Worm (Caenorhabditis elegans) whole organism, midembryonic: ENCODE data around the gene F49C5.16.

Experiments used
- T22C8.4 ChIP-seq: fragments of 200-800 bp; sonication (Bioruptor generic); IDR thresholded peaks from 2 replicates; pipeline ENCODE4 v1.3.6; 2022; ENCODE audit warnings: missing genetic modification characterization, missing compliant biosample characterization
- cog-1 ChIP-seq: sonication (generic microtip); optimal IDR thresholded peaks from 2 replicates; lab custom pipeline; 2016; ENCODE audit warnings: missing genetic modification characterization, missing compliant biosample characterization
- flt-1 ChIP-seq: fragments of 200-800 bp; sonication (Bioruptor generic); IDR thresholded peaks from 2 replicates; pipeline ENCODE4 v1.3.6; 2022; ENCODE audit warnings: missing genetic modification characterization, missing compliant biosample characterization
- klf-2 ChIP-seq: fragments of 200-800 bp; sonication (Bioruptor generic); conservative IDR thresholded peaks from 2 replicates; pipeline ENCODE4 v1.3.6; 2022; ENCODE audit warnings: missing genetic modification reagents, missing genetic modification characterization, missing compliant biosample characterization
- med-1 ChIP-seq: sonication (generic microtip); optimal IDR thresholded peaks from 2 replicates; lab custom pipeline; 2017; ENCODE audit warnings: missing genetic modification characterization, mild to moderate bottlenecking, missing compliant biosample characterization, antibody characterized with exemption, missing genetic modification reagents; ENCODE audit not compliant: insufficient read depth
- ref-1 ChIP-seq: fragments of 200-800 bp; sonication (Bioruptor generic); conservative IDR thresholded peaks from 2 replicates; pipeline ENCODE4 v1.3.6; 2022; ENCODE audit warnings: missing genetic modification reagents, missing genetic modification characterization, missing compliant biosample characterization
- tab-1 ChIP-seq: fragments of 200-800 bp; sonication (Bioruptor generic); IDR thresholded peaks from 2 replicates; pipeline ENCODE4 v1.3.6; 2022; ENCODE audit warnings: missing genetic modification characterization, missing compliant biosample characterization
- ztf-23 ChIP-seq: fragments of 200-800 bp; sonication (Bioruptor generic); IDR thresholded peaks from 2 replicates; pipeline ENCODE4 v1.3.6; 2022; ENCODE audit warnings: missing genetic modification reagents, missing genetic modification characterization, missing compliant biosample characterization
- ztf-29 ChIP-seq: fragments of 200-800 bp; sonication (Bioruptor generic); IDR thresholded peaks from 2 replicates; pipeline ENCODE4 v1.3.6; 2022; ENCODE audit warnings: missing genetic modification reagents, missing genetic modification characterization, missing compliant biosample characterization

F49C5.16 gene

DNA sequence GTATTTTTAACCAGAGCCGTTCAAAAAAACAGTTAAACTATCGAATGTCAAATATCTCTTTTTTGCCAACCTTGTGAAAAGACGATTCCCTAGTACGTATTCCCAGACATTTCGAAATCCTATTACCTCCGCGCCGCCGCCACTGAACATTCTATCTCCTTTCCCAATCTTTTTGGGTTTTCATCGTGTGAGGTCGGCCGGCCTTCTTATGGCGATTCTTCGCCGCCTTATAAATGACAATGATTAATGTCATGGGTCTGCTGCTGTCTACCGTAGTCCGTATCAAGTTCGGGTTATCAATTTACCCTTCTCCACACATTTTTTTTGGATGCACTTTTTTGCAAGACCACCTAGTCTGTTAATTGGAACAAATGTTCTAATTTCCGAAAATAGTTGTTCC is 2.0 kb downstream of the F49C5.16 start:
- TF ChIP-seq klf-2 (no peak), tab-1 (GFP tag; lab: Robert Waterston, UW) (no peak)

ce11 chrII:12550940-12551339 is 3.3 kb downstream of the F49C5.16 start:
- TF ChIP-seq klf-2 = no peak
- TF ChIP-seq ztf-29 (GFP tag; lab: Robert Waterston, UW) = no peak
- TF ChIP-seq cog-1 (tag; lab: Kevin White, UChicago) = no peak
- no peak for TF ChIP-seq ref-1 (GFP tag; lab: Robert Waterston, UW)
- TF ChIP-seq med-1 (GFP tag; lab: Kevin White, UChicago) = no peak
- TF ChIP-seq T22C8.4 = no peak
- TF ChIP-seq ztf-23 (GFP tag; lab: Robert Waterston, UW) = no peak

ce11 chrII:12555579-12555978 is 7.9 kb downstream of the F49C5.16 start, which contains the start of gene F49C5.11:
TSS of gene F49C5.11 (plus strand) at chrII:12555879.
- no peak for TF ChIP-seq med-1 (GFP tag; lab: Kevin White, UChicago)

DNA sequence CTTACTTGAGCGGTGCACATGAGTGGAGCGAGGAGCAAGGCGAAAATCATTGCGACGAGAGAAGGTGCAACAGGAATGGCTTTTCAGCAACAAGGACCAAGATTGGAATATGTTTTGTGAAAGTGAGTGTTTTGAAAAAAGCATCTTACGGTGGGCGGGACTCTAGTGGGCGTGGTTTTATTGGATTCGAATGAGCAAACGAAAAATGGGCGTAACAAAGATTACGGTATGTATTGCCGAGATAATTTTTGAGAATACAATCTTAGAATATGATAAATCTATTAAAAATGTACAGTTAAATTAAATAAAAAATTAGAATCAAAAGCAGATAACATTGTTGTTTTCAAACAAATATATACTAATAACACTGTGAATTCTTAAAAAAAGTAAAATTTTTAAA is 12.6 kb downstream of the F49C5.16 start, which contains the start of gene F49C5.12:
Gene F49C5.12, minus strand, starts transcription at position 101 of the 400 bp plus-strand sequence.
- TF ChIP-seq flt-1 (GFP tag; lab: Robert Waterston, UW) (no peak), tab-1 (GFP tag; lab: Robert Waterston, UW) (no peak), klf-2 (no peak), cog-1 (tag; lab: Kevin White, UChicago) (no peak), ztf-23 (GFP tag; lab: Robert Waterston, UW) (no peak), med-1 (GFP tag; lab: Kevin White, UChicago) (no peak), ztf-29 (GFP tag; lab: Robert Waterston, UW) (no peak), ref-1 (GFP tag; lab: Robert Waterston, UW) (no peak), T22C8.4 (no peak)

- TF ChIP-seq med-1 (GFP tag; lab: Kevin White, UChicago) = no peak
- no peak for TF ChIP-seq flt-1 (GFP tag; lab: Robert Waterston, UW)
- no peak for TF ChIP-seq ztf-29 (GFP tag; lab: Robert Waterston, UW)
- no peak for TF ChIP-seq T22C8.4
- no peak for TF ChIP-seq tab-1 (GFP tag; lab: Robert Waterston, UW)
These were observed 18.2 kb downstream of the F49C5.16 start, which contains the start of gene F49C5.7 for ce11 chrII:12565851-12566250. TSS of gene F49C5.7 (plus strand) at chrII:12566151.

- TF ChIP-seq cog-1 (tag; lab: Kevin White, UChicago) (no peak), tab-1 (GFP tag; lab: Robert Waterston, UW) (no peak), flt-1 (GFP tag; lab: Robert Waterston, UW) (no peak), ztf-23 (GFP tag; lab: Robert Waterston, UW) (no peak), T22C8.4 (no peak), ztf-29 (GFP tag; lab: Robert Waterston, UW) (no peak), ref-1 (GFP tag; lab: Robert Waterston, UW) (no peak), med-1 (GFP tag; lab: Kevin White, UChicago) (no peak), klf-2 (no peak)
These were observed 22.9 kb downstream of the F49C5.16 start, which contains the start of gene Y38E10A.1 for ce11 chrII:12570523-12570922. TSS of gene Y38E10A.1 (minus strand) at chrII:12570623.

DNA sequence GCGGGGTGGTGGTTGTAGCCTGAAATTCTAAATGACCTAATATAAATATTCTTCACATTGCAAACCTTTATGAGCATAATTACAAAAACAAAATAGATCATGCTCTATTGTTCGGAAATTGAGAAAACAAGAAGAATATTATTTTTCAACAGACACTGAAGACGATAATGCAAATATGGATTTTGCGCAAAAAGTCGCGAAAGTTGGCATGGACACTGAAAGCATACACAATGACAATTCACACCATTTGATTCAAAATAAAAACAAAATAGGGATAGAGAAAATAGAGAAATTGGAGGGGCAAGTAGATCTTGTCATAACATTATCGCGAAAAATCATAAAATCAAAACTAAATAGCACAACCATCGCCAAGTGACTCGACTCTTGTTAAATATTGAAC is 25.1 kb downstream of the F49C5.16 start, which contains the start of gene Y38E10A.35:
Gene Y38E10A.35, minus strand, starts transcription at position 101 of the 400 bp plus-strand sequence.
- no peak for TF ChIP-seq med-1 (GFP tag; lab: Kevin White, UChicago)
- TF ChIP-seq cog-1 (tag; lab: Kevin White, UChicago) = no peak
- no peak for TF ChIP-seq flt-1 (GFP tag; lab: Robert Waterston, UW)
- no peak for TF ChIP-seq tab-1 (GFP tag; lab: Robert Waterston, UW)
- TF ChIP-seq ztf-23 (GFP tag; lab: Robert Waterston, UW) = no peak
- TF ChIP-seq T22C8.4 = no peak
- TF ChIP-seq ref-1 (GFP tag; lab: Robert Waterston, UW) = no peak
- TF ChIP-seq ztf-29 (GFP tag; lab: Robert Waterston, UW) = no peak
- TF ChIP-seq klf-2 = no peak

DNA sequence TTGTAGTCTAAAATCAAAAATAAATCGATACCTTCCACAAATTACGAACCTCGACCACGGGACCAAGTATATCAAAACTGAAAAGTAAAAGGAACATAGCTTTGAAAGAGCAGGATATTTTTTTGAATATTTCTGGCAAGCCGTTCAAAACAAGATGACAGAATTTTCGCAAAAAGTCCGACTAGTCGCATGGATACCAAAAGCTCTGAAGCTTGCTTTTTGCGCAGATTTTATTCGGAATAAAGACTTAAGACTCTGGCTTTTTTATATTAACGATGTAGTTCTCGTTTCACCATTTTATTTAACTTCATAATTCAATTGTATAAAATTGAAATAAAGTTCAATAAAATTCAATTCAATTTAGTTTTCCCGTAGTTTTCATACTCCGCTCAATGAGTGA is 25.9 kb downstream of the F49C5.16 start, which contains the start of gene Y38E10A.2:
Gene Y38E10A.2, minus strand, starts transcription at position 101 of the 400 bp plus-strand sequence.
- TF ChIP-seq ztf-29 (GFP tag; lab: Robert Waterston, UW) = no peak
- TF ChIP-seq flt-1 (GFP tag; lab: Robert Waterston, UW) = no peak
- TF ChIP-seq ref-1 (GFP tag; lab: Robert Waterston, UW) = no peak
- TF ChIP-seq cog-1 (tag; lab: Kevin White, UChicago) = no peak
- no peak for TF ChIP-seq klf-2
- no peak for TF ChIP-seq ztf-23 (GFP tag; lab: Robert Waterston, UW)
- no peak for TF ChIP-seq tab-1 (GFP tag; lab: Robert Waterston, UW)

ce11 chrII:12574668-12575067 is 27.0 kb downstream of the F49C5.16 start, which contains the start of gene Y38E10A.3:
TSS of gene Y38E10A.3 (minus strand) at chrII:12574768.
- TF ChIP-seq klf-2 = no peak
- TF ChIP-seq tab-1 (GFP tag; lab: Robert Waterston, UW) = no peak
- TF ChIP-seq ztf-23 (GFP tag; lab: Robert Waterston, UW) = no peak
- TF ChIP-seq med-1 (GFP tag; lab: Kevin White, UChicago) = no peak
- no peak for TF ChIP-seq ref-1 (GFP tag; lab: Robert Waterston, UW)
- TF ChIP-seq T22C8.4 = no peak
- no peak for TF ChIP-seq ztf-29 (GFP tag; lab: Robert Waterston, UW)
- no peak for TF ChIP-seq flt-1 (GFP tag; lab: Robert Waterston, UW)
- TF ChIP-seq cog-1 (tag; lab: Kevin White, UChicago) = no peak

- no peak for TF ChIP-seq ztf-29 (GFP tag; lab: Robert Waterston, UW)
- TF ChIP-seq ztf-23 (GFP tag; lab: Robert Waterston, UW) = no peak
- TF ChIP-seq tab-1 (GFP tag; lab: Robert Waterston, UW) = no peak
- TF ChIP-seq med-1 (GFP tag; lab: Kevin White, UChicago) = no peak
- TF ChIP-seq klf-2 = no peak
- TF ChIP-seq ref-1 (GFP tag; lab: Robert Waterston, UW) = no peak
- TF ChIP-seq flt-1 (GFP tag; lab: Robert Waterston, UW) = no peak
- TF ChIP-seq cog-1 (tag; lab: Kevin White, UChicago) = no peak
- TF ChIP-seq T22C8.4 = no peak
These were observed 30.1 kb downstream of the F49C5.16 start, which contains the start of gene clec-8 for ce11 chrII:12577754-12578153. TSS of gene clec-8 (minus strand) at chrII:12578061.
